Worm (Caenorhabditis elegans) whole organism, mixed stage, embryonic: ENCODE results near the gene M79.2.

Source experiments
- elt-1 ChIP-seq: sonication (generic microtip); optimal IDR thresholded peaks from 2 replicates; lab custom pipeline; 2017; ENCODE audit warnings: missing genetic modification characterization, mild to moderate bottlenecking, missing compliant biosample characterization, antibody characterized with exemption, moderate library complexity, borderline replicate concordance; ENCODE audit not compliant: insufficient read depth
- lin-32 ChIP-seq: fragments of 200-800 bp; sonication (Bioruptor generic); optimal IDR thresholded peaks from 2 replicates; lab custom pipeline; 2018; ENCODE audit warnings: mild to moderate bottlenecking, missing genetic modification characterization, missing compliant biosample characterization
- lsy-2 ChIP-seq: fragments of 150-350 bp; optimal IDR thresholded peaks from 2 replicates; lab custom pipeline; 2014; ENCODE audit warnings: missing biosample characterization, missing genetic modification characterization
- mab-5 ChIP-seq: fragments of 150-350 bp; optimal IDR thresholded peaks from 2 replicates; lab custom pipeline; 2014; ENCODE audit warnings: missing biosample characterization, missing genetic modification characterization
- nhr-237 ChIP-seq: fragments of 150-350 bp; optimal IDR thresholded peaks from 2 replicates; lab custom pipeline; 2014; ENCODE audit warnings: missing biosample characterization, missing genetic modification characterization
- pha-4 ChIP-seq: fragments of 150-350 bp; optimal IDR thresholded peaks from 2 replicates; lab custom pipeline; 2018; ENCODE audit warnings: missing biosample characterization, missing genetic modification reagents, missing genetic modification characterization
- snpc-4 ChIP-seq: fragments of 150-350 bp; optimal IDR thresholded peaks from 2 replicates; lab custom pipeline; 2014; ENCODE audit warnings: missing biosample characterization, missing genetic modification characterization

ce11 chrX:10656604-10657003, 28.0 kb upstream of the M79.2 start:
- TF ChIP-seq nhr-237: no peak
- TF ChIP-seq pha-4 (tag; lab: Kevin White, UChicago): no peak
- no peak for TF ChIP-seq snpc-4 (tag; lab: Kevin White, UChicago)
- no peak for TF ChIP-seq lsy-2 (tag; lab: Kevin White, UChicago)
- TF ChIP-seq mab-5 (tag; lab: Kevin White, UChicago): no peak
- TF ChIP-seq elt-1 (tag; lab: Kevin White, UChicago): no peak
- no peak for TF ChIP-seq lin-32 (GFP tag; lab: Kevin White, UChicago)
